Worm (Caenorhabditis elegans) whole organism, late embryonic: Measurements from ENCODE around the gene C05D12.5.

Source experiments
- Y22D7AL.16 ChIP-seq: sonication (generic microtip); optimal IDR thresholded peaks from 2 replicates; lab custom pipeline; 2016; ENCODE audit warnings: missing genetic modification characterization, missing compliant biosample characterization
- fkh-10 ChIP-seq: fragments of 150-350 bp; optimal IDR thresholded peaks from 2 replicates; lab custom pipeline; 2014; ENCODE audit warnings: missing biosample characterization, missing genetic modification reagents, missing genetic modification characterization
- nfya-1 ChIP-seq: sonication (generic microtip); optimal IDR thresholded peaks from 2 replicates; lab custom pipeline; 2017; ENCODE audit warnings: missing genetic modification characterization, mild to moderate bottlenecking, missing compliant biosample characterization, antibody characterized with exemption, moderate library complexity

- no peak for TF ChIP-seq Y22D7AL.16 (tag; lab: Kevin White, UChicago)
- no peak for TF ChIP-seq nfya-1
- no peak for TF ChIP-seq fkh-10
Observed at ce11 chrII:11424579-11425316, 9.3 kb upstream of the C05D12.5 start, which contains the start of gene C05D12.3.
